Worm (Caenorhabditis elegans) whole organism, early embryonic: ENCODE measurements around the gene F23G4.1.

Experiments
- B0310.2 ChIP-seq: sonication (generic microtip); optimal IDR thresholded peaks from 2 replicates; lab custom pipeline; 2016; ENCODE audit warnings: mild to moderate bottlenecking, missing genetic modification characterization, missing compliant biosample characterization
- F13C5.2 ChIP-seq: sonication (generic microtip); optimal IDR thresholded peaks from 2 replicates; lab custom pipeline; 2017; ENCODE audit warnings: mild to moderate bottlenecking, missing genetic modification characterization, inconsistent platforms, missing compliant biosample characterization
- aly-1 ChIP-seq: sonication (generic microtip); optimal IDR thresholded peaks from 2 replicates; lab custom pipeline; 2016; ENCODE audit warnings: missing genetic modification characterization, missing compliant biosample characterization
- ama-1 ChIP-seq: fragments of 150-350 bp; optimal IDR thresholded peaks from 2 replicates; lab custom pipeline; 2014
- ceh-13 ChIP-seq: fragments of 200-800 bp; sonication (Bioruptor generic); optimal IDR thresholded peaks from 2 replicates; lab custom pipeline; 2018; ENCODE audit warnings: mild to moderate bottlenecking, missing genetic modification characterization, missing compliant biosample characterization
- ceh-36 ChIP-seq: sonication (generic microtip); optimal IDR thresholded peaks from 2 replicates; lab custom pipeline; 2016; ENCODE audit warnings: missing genetic modification characterization, inconsistent platforms, missing compliant biosample characterization
- ets-7 ChIP-seq: sonication (generic microtip); optimal IDR thresholded peaks from 2 replicates; lab custom pipeline; 2016; ENCODE audit warnings: missing genotype, missing genetic modification characterization, missing compliant biosample characterization
- flt-1 ChIP-seq: fragments of 200-800 bp; sonication (Bioruptor generic); IDR thresholded peaks from 2 replicates; pipeline ENCODE4 v1.3.6; 2022; ENCODE audit warnings: missing genetic modification characterization, missing compliant biosample characterization
- hmbx-1 ChIP-seq: sonication (generic microtip); optimal IDR thresholded peaks from 2 replicates; lab custom pipeline; 2016; ENCODE audit warnings: mild to moderate bottlenecking, missing genetic modification characterization, missing compliant biosample characterization
- hmg-4 ChIP-seq: fragments of 200-800 bp; sonication (Bioruptor generic); optimal IDR thresholded peaks from 2 replicates; lab custom pipeline; 2018; ENCODE audit warnings: mild to moderate bottlenecking, missing genetic modification characterization, missing compliant biosample characterization
- hnd-1 ChIP-seq: sonication (generic microtip); optimal IDR thresholded peaks from 2 replicates; lab custom pipeline; 2016; ENCODE audit warnings: missing genetic modification characterization, missing compliant biosample characterization
- pes-1 ChIP-seq: fragments of 200-800 bp; sonication (Bioruptor generic); IDR thresholded peaks from 2 replicates; pipeline ENCODE4 v1.3.6; 2022; ENCODE audit warnings: missing genetic modification reagents, missing genetic modification characterization, missing compliant biosample characterization
- scrt-1 ChIP-seq: fragments of 200-800 bp; sonication (Bioruptor generic); IDR thresholded peaks from 2 replicates; pipeline ENCODE4 v1.3.6; 2022; ENCODE audit warnings: missing genetic modification characterization, missing compliant biosample characterization
- sea-1 ChIP-seq: fragments of 200-800 bp; sonication (Bioruptor generic); conservative IDR thresholded peaks from 2 replicates; pipeline ENCODE4 v1.3.6; 2022; ENCODE audit warnings: missing genetic modification characterization, missing compliant biosample characterization
- tbx-11 ChIP-seq: fragments of 200-800 bp; sonication (Bioruptor generic); IDR thresholded peaks from 2 replicates; pipeline ENCODE4 v1.3.6; 2022; ENCODE audit warnings: missing genetic modification characterization, missing compliant biosample characterization
- tbx-37 ChIP-seq: fragments of 200-800 bp; sonication (Bioruptor generic); conservative IDR thresholded peaks from 2 replicates; pipeline ENCODE4 v1.3.6; 2022; ENCODE audit warnings: missing genetic modification reagents, missing genetic modification characterization, missing compliant biosample characterization
- tra-4 ChIP-seq: sonication (generic microtip); optimal IDR thresholded peaks from 2 replicates; lab custom pipeline; 2017; ENCODE audit warnings: missing genetic modification characterization, missing compliant biosample characterization

Gene F23G4.1

DNA sequence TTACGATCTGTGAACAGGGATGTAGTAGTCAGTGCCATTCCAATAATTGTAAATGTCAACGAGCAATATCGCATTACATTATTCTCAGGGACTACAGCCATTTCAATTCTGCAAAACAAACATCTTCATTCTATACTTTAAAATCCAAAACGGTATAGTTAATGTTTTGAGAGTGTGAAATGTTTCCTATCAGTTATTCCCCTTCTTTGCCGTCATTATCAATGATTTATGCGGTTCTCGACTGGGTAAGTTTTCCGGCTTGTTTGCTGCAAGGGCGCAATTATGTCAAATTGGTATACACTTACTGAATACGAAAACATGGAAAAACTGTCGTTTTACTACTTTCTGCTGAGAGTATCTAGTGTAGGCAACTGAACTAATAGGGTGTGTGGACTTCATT, at the start of gene F23G4.1:
Gene F23G4.1 (minus strand): TSS at position 101 of the 400 bp plus-strand sequence.
- TF ChIP-seq tra-4 (tag; lab: Kevin White, UChicago) = no peak
- no peak for TF ChIP-seq ets-7
- TF ChIP-seq scrt-1 (GFP tag; lab: Robert Waterston, UW) = no peak
- no peak for TF ChIP-seq flt-1 (GFP tag; lab: Robert Waterston, UW)
- no peak for TF ChIP-seq hnd-1 (tag; lab: Kevin White, UChicago)
- TF ChIP-seq ceh-13 (GFP tag; lab: Kevin White, UChicago) = no peak
- no peak for TF ChIP-seq ama-1 (lab: Kevin White, UChicago)
- TF ChIP-seq aly-1 (tag; lab: Kevin White, UChicago) = no peak
- TF ChIP-seq tbx-11 (GFP tag; lab: Robert Waterston, UW) = no peak
- TF ChIP-seq B0310.2 (tag; lab: Kevin White, UChicago) = no peak
- TF ChIP-seq ceh-36 = no peak
- no peak for TF ChIP-seq tbx-37 (GFP tag; lab: Robert Waterston, UW)
- no peak for TF ChIP-seq hmbx-1 (tag; lab: Kevin White, UChicago)
- no peak for TF ChIP-seq F13C5.2 (tag; lab: Kevin White, UChicago)
- no peak for TF ChIP-seq pes-1 (GFP tag; lab: Robert Waterston, UW)
- TF ChIP-seq hmg-4 (GFP tag; lab: Kevin White, UChicago) = no peak
- TF ChIP-seq sea-1 = no peak

DNA sequence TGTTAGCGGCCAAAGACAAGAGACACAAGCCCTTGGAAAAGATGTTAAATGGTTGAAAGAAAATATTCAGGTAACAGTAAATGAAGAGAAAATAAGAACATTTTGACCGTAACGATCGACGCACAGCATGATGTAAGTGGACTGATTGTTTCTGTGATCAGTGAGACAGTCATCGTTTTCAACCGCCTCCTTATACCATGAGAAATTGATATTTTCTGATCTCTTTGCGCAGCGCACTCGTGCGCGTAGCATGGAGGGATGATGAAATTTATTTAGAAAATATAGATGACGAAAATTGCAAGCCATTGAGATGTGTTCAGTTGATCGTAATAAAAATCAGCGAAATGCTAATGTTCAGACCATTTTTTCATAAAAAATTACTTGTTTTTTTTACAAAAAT, 46.6 kb upstream of the F23G4.1 start:
- TF ChIP-seq sea-1 (no peak), hmg-4 (GFP tag; lab: Kevin White, UChicago) (no peak), ets-7 (no peak), ama-1 (lab: Kevin White, UChicago) (no peak), ceh-36 (no peak)

DNA sequence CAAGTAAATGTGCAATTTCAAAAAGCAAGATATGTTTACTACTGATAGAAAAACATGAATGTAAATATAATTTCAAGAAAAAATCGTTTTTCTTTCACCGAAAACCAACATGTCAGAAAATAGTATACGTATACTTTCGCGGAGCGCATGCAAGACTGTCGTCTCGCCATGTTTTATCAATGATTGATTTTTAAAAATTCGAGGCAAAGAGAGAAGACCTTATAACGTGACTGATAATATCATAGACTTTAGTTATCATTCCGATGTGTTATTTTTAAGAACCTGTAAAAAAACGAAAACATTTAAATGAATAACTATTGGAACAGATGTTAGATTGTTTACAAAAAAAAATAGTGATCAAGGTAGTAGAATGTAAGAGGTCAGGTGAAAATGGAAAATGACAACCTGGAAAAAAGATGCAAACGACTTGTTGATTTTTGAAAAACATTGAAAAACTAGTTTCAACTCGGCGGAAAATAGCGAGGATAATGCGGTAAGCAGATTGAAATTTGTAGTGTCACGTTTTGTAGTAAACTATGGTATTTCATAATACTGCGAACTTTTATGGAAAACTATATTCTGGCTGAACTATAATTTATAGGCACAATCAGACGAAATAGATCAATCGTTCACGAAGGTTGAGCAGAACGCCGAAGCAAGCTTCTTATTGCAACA, 43.5 kb upstream of the F23G4.1 start:
- TF ChIP-seq tbx-37 (GFP tag; lab: Robert Waterston, UW) (no peak), tra-4 (tag; lab: Kevin White, UChicago) (no peak), F13C5.2 (tag; lab: Kevin White, UChicago) (no peak), ceh-36 (no peak)

DNA sequence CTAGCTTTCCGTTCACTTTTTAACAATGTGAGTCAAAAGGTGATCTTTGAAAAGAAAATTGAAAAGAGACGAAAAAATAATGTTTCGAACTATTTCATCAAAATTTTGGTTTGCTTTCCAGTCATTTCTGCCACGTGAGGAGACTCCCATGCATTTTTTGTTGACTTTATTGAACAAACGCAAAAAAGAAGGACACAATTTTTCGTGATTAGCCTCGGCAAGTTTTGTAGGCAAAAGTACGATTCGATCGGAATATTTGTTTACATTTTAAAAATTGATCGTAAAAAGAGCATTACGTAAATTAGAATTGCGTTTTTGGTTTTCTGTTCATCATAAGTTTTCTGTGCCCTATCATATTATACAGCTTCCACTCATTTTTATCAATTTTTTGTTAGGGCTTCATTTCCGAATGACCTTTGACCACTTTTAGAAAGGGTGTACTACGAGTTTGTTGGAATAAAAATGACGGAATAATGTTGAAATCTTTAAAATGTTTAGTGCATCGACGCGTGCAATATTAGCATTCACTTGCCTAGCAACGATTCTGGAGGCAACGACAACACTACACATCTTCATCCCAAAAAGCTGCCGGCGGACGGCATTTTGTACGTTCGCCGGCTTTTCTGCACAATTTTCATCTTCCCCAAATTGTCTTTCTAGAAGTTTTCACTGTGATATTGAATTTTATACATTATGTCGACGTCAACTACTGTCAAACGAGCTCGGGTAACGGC, 42.1 kb upstream of the F23G4.1 start, which contains the start of gene C56E10.3:
Gene C56E10.3 (plus strand): TSS at position 684 of the 734 bp plus-strand sequence.
- TF ChIP-seq ceh-36 (no peak), F13C5.2 (tag; lab: Kevin White, UChicago) (no peak), pes-1 (GFP tag; lab: Robert Waterston, UW) (no peak), ama-1 (lab: Kevin White, UChicago) (no peak), aly-1 (tag; lab: Kevin White, UChicago) (no peak), B0310.2 (tag; lab: Kevin White, UChicago) (no peak), ceh-13 (GFP tag; lab: Kevin White, UChicago) (no peak), ets-7 (no peak), scrt-1 (GFP tag; lab: Robert Waterston, UW) (no peak), flt-1 (GFP tag; lab: Robert Waterston, UW) (no peak)

DNA sequence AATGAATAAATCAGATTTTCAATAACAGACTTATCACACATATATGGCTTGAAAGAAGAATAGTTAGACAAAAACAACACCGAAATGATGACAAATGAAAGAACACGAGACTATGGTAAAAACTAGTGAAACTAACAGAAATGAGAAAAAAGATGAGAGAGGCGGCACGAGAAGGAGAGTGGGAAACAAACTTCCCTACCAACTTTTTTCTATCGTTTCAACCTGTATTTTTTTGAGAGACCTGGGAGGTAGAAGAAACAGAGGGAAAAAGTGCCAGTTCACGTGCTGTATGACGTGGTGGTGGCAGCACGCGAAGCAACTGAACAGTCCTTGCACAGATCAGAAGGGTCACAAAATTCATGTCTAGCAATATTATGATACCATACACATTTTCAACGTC, 39.8 kb upstream of the F23G4.1 start:
- TF ChIP-seq ets-7 (no peak), scrt-1 (GFP tag; lab: Robert Waterston, UW) (no peak), B0310.2 (tag; lab: Kevin White, UChicago) (no peak), aly-1 (tag; lab: Kevin White, UChicago) (no peak), pes-1 (GFP tag; lab: Robert Waterston, UW) (no peak), tra-4 (tag; lab: Kevin White, UChicago) (no peak), sea-1 (no peak), flt-1 (GFP tag; lab: Robert Waterston, UW) (no peak), ama-1 (lab: Kevin White, UChicago) (no peak), hmbx-1 (tag; lab: Kevin White, UChicago) (no peak), tbx-37 (GFP tag; lab: Robert Waterston, UW) (no peak), F13C5.2 (tag; lab: Kevin White, UChicago) (no peak), ceh-13 (GFP tag; lab: Kevin White, UChicago) (no peak), hnd-1 (tag; lab: Kevin White, UChicago) (no peak), tbx-11 (GFP tag; lab: Robert Waterston, UW) (no peak), hmg-4 (GFP tag; lab: Kevin White, UChicago) (no peak), ceh-36 (no peak)

DNA sequence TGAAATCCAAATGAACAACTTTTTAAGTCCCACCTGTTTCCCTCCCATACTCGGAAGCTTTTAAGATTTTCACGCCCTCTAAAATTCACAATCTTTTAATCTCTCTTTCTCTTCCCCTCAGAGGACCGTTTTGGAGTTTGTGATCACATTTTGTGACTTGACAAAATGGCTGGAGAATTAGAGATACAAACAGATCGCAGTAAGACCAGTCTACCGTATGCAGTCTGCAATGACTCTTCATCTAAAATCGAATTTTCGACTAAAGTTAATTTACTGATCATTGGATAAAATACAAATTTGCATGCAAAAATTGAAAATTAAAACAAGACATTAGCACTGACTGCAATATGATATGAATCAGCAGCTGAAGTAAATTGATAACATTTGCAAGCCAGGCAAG, 38.5 kb upstream of the F23G4.1 start:
- TF ChIP-seq ets-7 (no peak), F13C5.2 (tag; lab: Kevin White, UChicago) (no peak), ama-1 (lab: Kevin White, UChicago) (no peak), tra-4 (tag; lab: Kevin White, UChicago) (no peak), tbx-37 (GFP tag; lab: Robert Waterston, UW) (no peak), ceh-13 (GFP tag; lab: Kevin White, UChicago) (no peak), aly-1 (tag; lab: Kevin White, UChicago) (no peak), hmbx-1 (tag; lab: Kevin White, UChicago) (no peak), ceh-36 (no peak), scrt-1 (GFP tag; lab: Robert Waterston, UW) (no peak), hmg-4 (GFP tag; lab: Kevin White, UChicago) (no peak), tbx-11 (GFP tag; lab: Robert Waterston, UW) (no peak), sea-1 (no peak), B0310.2 (tag; lab: Kevin White, UChicago) (no peak), flt-1 (GFP tag; lab: Robert Waterston, UW) (no peak), pes-1 (GFP tag; lab: Robert Waterston, UW) (no peak)
